Worm (Caenorhabditis elegans): Measurements from ENCODE around the gene chil-8.

Gene chil-8

DNA sequence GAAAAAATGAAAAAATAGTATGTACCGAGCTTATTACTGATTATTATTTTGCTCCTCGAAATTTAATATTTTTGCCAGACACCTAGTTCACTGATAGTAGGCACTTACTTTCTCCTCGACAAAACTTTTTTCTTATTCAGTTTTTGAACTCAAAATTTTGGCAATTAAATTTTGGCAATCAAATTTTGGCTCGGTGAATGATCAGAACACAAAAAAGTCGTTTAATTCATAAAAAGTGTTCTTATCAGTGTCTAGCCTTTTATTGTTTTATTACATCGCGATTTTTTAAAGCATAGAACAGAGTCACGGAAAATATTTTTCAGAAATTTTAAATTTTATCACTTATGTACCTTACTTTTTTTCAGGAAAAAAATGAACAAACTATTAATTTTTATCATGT lies 22.3 kb upstream of the chil-8 start:
- TF ChIP-seq efl-1 (optimal IDR thresholded peaks at IDR 0.05) (no peak), efl-1 (GFP tag; optimal IDR thresholded peaks at IDR 0.05 in 1 of 2) (no peak), egl-13 (tag; optimal IDR thresholded peaks at IDR 0.05) (no peak), nhr-47 (tag; optimal IDR thresholded peaks at IDR 0.05) (no peak), mdl-1 (tag; optimal IDR thresholded peaks at IDR 0.05) (no peak), nhr-77 (tag; optimal IDR thresholded peaks at IDR 0.05) (no peak), ceh-90 (tag; optimal IDR thresholded peaks at IDR 0.05) (no peak), ceh-8 (GFP tag; optimal IDR thresholded peaks at IDR 0.05) (no peak), fkh-10 (GFP tag; optimal IDR thresholded peaks at IDR 0.05) (no peak), pax-3 (tag; optimal IDR thresholded peaks at IDR 0.05) (no peak), unc-130 (tag; optimal IDR thresholded peaks at IDR 0.05) (no peak), lir-3 (tag; optimal IDR thresholded peaks at IDR 0.05; ENCODE audit: poor library complexity) (no peak), nhr-20 (tag; optimal IDR thresholded peaks at IDR 0.05) (no peak), nhr-85 (tag) (no peak), unc-86 (tag; optimal IDR thresholded peaks at IDR 0.05) (no peak), nhr-19 (GFP tag; conservative IDR thresholded peaks at IDR 0.05) (no peak), hpl-2 (GFP tag; optimal IDR thresholded peaks at IDR 0.05) (no peak), irx-1 (tag; optimal IDR thresholded peaks at IDR 0.05) (no peak), dsc-1 (tag; optimal IDR thresholded peaks at IDR 0.05) (no peak)

DNA sequence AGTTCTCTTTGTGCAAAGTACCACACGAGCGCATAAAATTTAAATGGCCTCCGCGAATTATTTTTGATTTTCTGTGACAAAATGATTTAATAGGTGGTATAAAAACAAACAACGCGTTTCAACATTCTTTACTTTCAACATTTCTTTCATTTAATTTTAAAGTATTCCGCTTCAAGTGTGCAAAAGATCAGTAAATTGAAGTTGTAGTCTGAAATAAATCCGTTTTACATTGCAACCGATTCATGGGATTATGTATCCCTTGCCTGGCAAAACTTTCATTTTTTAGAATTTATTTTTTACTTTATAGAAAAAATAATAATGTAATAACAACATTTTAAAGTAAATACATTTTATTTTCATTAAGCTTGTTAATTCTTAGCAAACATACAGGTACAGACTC lies 21.6 kb upstream of the chil-8 start, which contains the start of gene F26C11.1:
Gene F26C11.1, plus strand, starts transcription at position 301 of the 400 bp plus-strand sequence.
- no peak for TF ChIP-seq lin-13 (GFP tag; optimal IDR thresholded peaks at IDR 0.05)
- TF ChIP-seq rnt-1 (tag; optimal IDR thresholded peaks at IDR 0.05) = no peak
- TF ChIP-seq F16B12.6 (tag; optimal IDR thresholded peaks at IDR 0.05) = no peak
- TF ChIP-seq alr-1 (tag; optimal IDR thresholded peaks at IDR 0.05; ENCODE audit: borderline replicate concordance) = no peak
- no peak for TF ChIP-seq sup-37 (GFP tag; optimal IDR thresholded peaks at IDR 0.05)
- TF ChIP-seq nhr-71 (tag; optimal IDR thresholded peaks at IDR 0.05) = no peak
- TF ChIP-seq ceh-63 (GFP tag; optimal IDR thresholded peaks at IDR 0.05) = no peak
- no peak for TF ChIP-seq pqm-1 (tag; optimal IDR thresholded peaks at IDR 0.05)
- TF ChIP-seq nhr-20 (tag; optimal IDR thresholded peaks at IDR 0.05) = no peak
- no peak for TF ChIP-seq ceh-8 (GFP tag; optimal IDR thresholded peaks at IDR 0.05)
- TF ChIP-seq zag-1 (tag; optimal IDR thresholded peaks at IDR 0.05) = no peak
- TF ChIP-seq ama-1 (optimal IDR thresholded peaks at IDR 0.05) = no peak
- no peak for TF ChIP-seq snpc-4 (tag; optimal IDR thresholded peaks at IDR 0.05)
- TF ChIP-seq irx-1 (tag; optimal IDR thresholded peaks at IDR 0.05) = no peak
- no peak for TF ChIP-seq nhr-77 (tag; optimal IDR thresholded peaks at IDR 0.05)
- no peak for TF ChIP-seq hpl-2 (GFP tag; optimal IDR thresholded peaks at IDR 0.05)

DNA sequence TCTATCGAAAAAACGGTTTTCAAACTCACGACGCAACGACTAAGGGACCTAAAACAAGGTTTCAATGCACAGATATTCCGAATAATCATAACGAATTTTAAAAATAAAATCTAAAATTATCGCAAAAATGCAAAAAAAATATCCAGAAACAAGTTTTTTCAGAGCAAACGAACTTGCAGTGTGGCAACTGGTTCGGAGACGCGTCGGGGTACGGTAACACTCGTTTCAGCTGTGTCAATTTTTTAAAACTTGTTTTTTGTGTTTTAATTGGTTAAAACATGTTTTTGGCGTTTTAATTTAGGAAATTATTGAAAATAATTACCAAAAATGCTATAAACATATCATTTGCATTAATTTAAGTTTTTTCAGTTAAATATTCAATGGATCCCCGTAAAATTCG lies 19.5 kb upstream of the chil-8 start, which contains the start of gene C08H9.16:
Gene C08H9.16, plus strand, starts transcription at position 370 of the 400 bp plus-strand sequence.
- TF ChIP-seq irx-1 (tag; optimal IDR thresholded peaks at IDR 0.05) = peak; percentile 1
- TF ChIP-seq unc-62 (GFP tag; optimal IDR thresholded peaks at IDR 0.05) = no peak
- no peak for TF ChIP-seq ets-5 (GFP tag; IDR thresholded peaks at IDR 0.05)
- no peak for TF ChIP-seq dsc-1 (tag; optimal IDR thresholded peaks at IDR 0.05)
- peak; percentile 30 to 71 for TF ChIP-seq lin-35 (GFP tag; optimal IDR thresholded peaks at IDR 0.05)
- no peak for TF ChIP-seq egl-27 (tag; optimal IDR thresholded peaks at IDR 0.05)
- TF ChIP-seq ceh-82 (tag; optimal IDR thresholded peaks at IDR 0.05) = peak in 2 of 3 experiments; percentile 11 to 24
- TF ChIP-seq C34B4.2 (tag; optimal IDR thresholded peaks at IDR 0.05) = no peak
- TF ChIP-seq hlh-17 (GFP tag; optimal IDR thresholded peaks at IDR 0.05; ENCODE audit: borderline replicate concordance) = no peak
- no peak for TF ChIP-seq unc-30 (tag; optimal IDR thresholded peaks at IDR 0.05)
- TF ChIP-seq nhr-84 (tag; optimal IDR thresholded peaks at IDR 0.05) = no peak
- TF ChIP-seq blmp-1 (tag; optimal IDR thresholded peaks at IDR 0.05) = peak; percentile 45
- peak; percentile 18 for TF ChIP-seq xbp-1 (tag; optimal IDR thresholded peaks at IDR 0.05)
- no peak for TF ChIP-seq zip-4 (GFP tag; optimal IDR thresholded peaks at IDR 0.05)
- TF ChIP-seq tbx-2 (tag; optimal IDR thresholded peaks at IDR 0.05) = peak; percentile 31
- peak; percentile 76 for TF ChIP-seq nhr-85 (tag)
- TF ChIP-seq aha-1 (tag; optimal IDR thresholded peaks at IDR 0.05) = no peak
- TF ChIP-seq lir-3 (tag; optimal IDR thresholded peaks at IDR 0.05; ENCODE audit: poor library complexity) = no peak
- no peak for TF ChIP-seq nhr-77 (tag; optimal IDR thresholded peaks at IDR 0.05)
- peak; percentile 86 for TF ChIP-seq grh-1 (GFP tag; IDR thresholded peaks at IDR 0.05)
- TF ChIP-seq nhr-71 (tag; optimal IDR thresholded peaks at IDR 0.05) = peak; percentile 59
- TF ChIP-seq nhr-12 (tag; optimal IDR thresholded peaks at IDR 0.05) = no peak
- TF ChIP-seq lin-15B (tag; optimal IDR thresholded peaks at IDR 0.05) = peak; percentile 46
- TF ChIP-seq lin-39 (tag; optimal IDR thresholded peaks at IDR 0.05) = no peak
- TF ChIP-seq sox-4 (tag; optimal IDR thresholded peaks at IDR 0.05) = no peak
- no peak for TF ChIP-seq hpl-2 (GFP tag; optimal IDR thresholded peaks at IDR 0.05)
- TF ChIP-seq nhr-19 (GFP tag; conservative IDR thresholded peaks at IDR 0.05) = peak; percentile 24; the same call in 1 of the 2 replicates
- TF ChIP-seq zag-1 (tag; optimal IDR thresholded peaks at IDR 0.05) = no peak
- TF ChIP-seq nhr-11 (tag; optimal IDR thresholded peaks at IDR 0.05) = no peak

Measured in whole organism, L1 larva.